Worm (Caenorhabditis elegans) whole organism, L4/young adult: ENCODE results near the gene T11G6.5.

Experiments used
- W03F9.2 ChIP-seq: fragments of 150-350 bp; optimal IDR thresholded peaks from 2 replicates; lab custom pipeline; 2014; ENCODE audit warnings: missing biosample characterization, missing genetic modification characterization
- dao-5 ChIP-seq: sonication (generic microtip); optimal IDR thresholded peaks from 2 replicates; lab custom pipeline; 2016; ENCODE audit warnings: missing genotype, missing genetic modification characterization, moderate library complexity, missing compliant biosample characterization
- him-1 ChIP-seq: sonication (generic microtip); optimal IDR thresholded peaks from 2 replicates; lab custom pipeline; 2016; ENCODE audit warnings: missing genotype, missing genetic modification reagents, missing genetic modification characterization, missing compliant biosample characterization

- TF ChIP-seq him-1 (tag; lab: Kevin White, UChicago) (no peak), dao-5 (tag; lab: Kevin White, UChicago) (no peak), W03F9.2 (tag; lab: Kevin White, UChicago) (no peak)
These were observed 21.5 kb upstream of the T11G6.5 start, which contains the start of gene nish-1 for ce11 chrIV:10864031-10864430.
